Worm (Caenorhabditis elegans): ENCODE data around the gene oma-1.

DNA sequence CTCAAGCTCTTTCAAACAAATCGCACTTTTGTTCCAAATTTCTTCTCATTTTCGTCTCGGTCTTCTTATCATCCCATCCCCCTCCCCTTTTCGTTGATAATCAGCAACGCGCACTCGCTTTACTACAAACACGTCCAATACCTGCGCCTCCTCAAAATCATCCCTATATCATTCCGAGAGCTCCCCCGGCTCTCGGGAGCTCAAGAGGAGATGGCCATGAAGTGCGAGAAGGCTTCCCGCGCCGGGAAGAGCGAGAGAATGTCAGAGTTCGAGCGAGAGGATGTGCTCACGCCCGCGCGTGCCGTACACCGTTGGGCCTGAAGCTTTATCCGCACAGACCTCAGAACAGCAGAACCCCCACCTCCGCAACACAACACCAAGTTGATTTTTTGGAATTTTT, 38.0 kb upstream of the oma-1 start:
- TF ChIP-seq tra-4 (tag; optimal IDR thresholded peaks at IDR 0.05) (no peak), ceh-13 (GFP tag; optimal IDR thresholded peaks at IDR 0.05) (no peak), hnd-1 (tag; optimal IDR thresholded peaks at IDR 0.05) (no peak), ceh-36 (tag; optimal IDR thresholded peaks at IDR 0.05) (no peak), ets-7 (tag; optimal IDR thresholded peaks at IDR 0.05) (no peak), flt-1 (GFP tag; IDR thresholded peaks at IDR 0.05) (no peak), ama-1 (optimal IDR thresholded peaks at IDR 0.05) (no peak), tbx-37 (GFP tag; conservative IDR thresholded peaks at IDR 0.05) (no peak), pes-1 (GFP tag; IDR thresholded peaks at IDR 0.05) (no peak), F13C5.2 (tag; optimal IDR thresholded peaks at IDR 0.05) (no peak)
